Fruit fly (Drosophila melanogaster) whole organism, embryonic: ENCODE results near the gene retinin.

Source experiments
- CG10209 ChIP-seq: fragments of 200-800 bp; sonication (Bioruptor generic); optimal IDR thresholded peaks from 3 replicates; lab custom pipeline; 2017; ENCODE audit warnings: missing biosample characterization, mild to moderate bottlenecking, missing genetic modification characterization, missing genetic modification reagents
- CG10321 ChIP-seq: fragments of 200-800 bp; sonication (Bioruptor generic); IDR thresholded peaks from 2 replicates; pipeline ENCODE4 v1.3.6; 2022; ENCODE audit warnings: missing biosample characterization, missing genetic modification characterization
- CG10366 ChIP-seq: fragments of 200-800 bp; sonication (Bioruptor generic); IDR thresholded peaks from 2 replicates; pipeline ENCODE4 v1.3.6; 2022; ENCODE audit warnings: missing biosample characterization, missing genetic modification characterization
- CG10959 ChIP-seq: fragments of 200-800 bp; sonication (Bioruptor generic); IDR thresholded peaks from 2 replicates; pipeline ENCODE4 v1.3.6; 2022; ENCODE audit warnings: missing biosample characterization, missing genetic modification characterization
- CG11504 ChIP-seq: fragments of 200-800 bp; sonication (Bioruptor generic); optimal IDR thresholded peaks from 3 replicates; lab custom pipeline; 2019; ENCODE audit warnings: missing biosample characterization, mild to moderate bottlenecking, missing genetic modification characterization, moderate library complexity
- CG12155 ChIP-seq: fragments of 200-800 bp; sonication (Bioruptor generic); optimal IDR thresholded peaks from 3 replicates; lab custom pipeline; 2016; ENCODE audit warnings: missing biosample characterization, missing genetic modification characterization
- CG14050 ChIP-seq: fragments of 200-800 bp; sonication (Bioruptor generic); IDR thresholded peaks from 3 replicates; pipeline ENCODE4 v1.3.6; 2022; ENCODE audit warnings: missing biosample characterization, missing genetic modification characterization
- CG1603 ChIP-seq: fragments of 200-800 bp; sonication (Bioruptor generic); optimal IDR thresholded peaks from 2 replicates; lab custom pipeline; 2019; ENCODE audit warnings: missing biosample characterization, mild to moderate bottlenecking, missing genetic modification characterization, moderate library complexity
- CG30403 ChIP-seq: fragments of 200-800 bp; sonication (Bioruptor generic); optimal IDR thresholded peaks from 3 replicates; lab custom pipeline; 2016; ENCODE audit warnings: missing biosample characterization, missing genetic modification characterization
- CG31441 ChIP-seq: fragments of 200-800 bp; sonication (Bioruptor generic); IDR thresholded peaks from 2 replicates; pipeline ENCODE4 v1.3.6; 2022; ENCODE audit warnings: missing biosample characterization, missing genetic modification characterization
- CG32767 ChIP-seq: fragments of 200-800 bp; sonication (Bioruptor generic); IDR thresholded peaks from 2 replicates; pipeline ENCODE4 v1.3.6; 2022; ENCODE audit warnings: missing biosample characterization, missing genetic modification characterization
- CG3838 ChIP-seq: fragments of 200-800 bp; sonication (Bioruptor generic); optimal IDR thresholded peaks from 3 replicates; lab custom pipeline; 2016; ENCODE audit warnings: missing biosample characterization, missing genetic modification characterization
- CG6689 ChIP-seq: fragments of 200-800 bp; sonication (Bioruptor generic); IDR thresholded peaks from 2 replicates; pipeline ENCODE4 v1.3.6; 2022; ENCODE audit warnings: missing biosample characterization, missing genetic modification characterization
- CG7357 ChIP-seq: fragments of 200-800 bp; sonication (Bioruptor generic); IDR thresholded peaks from 3 replicates; pipeline ENCODE4 v1.3.6; 2022; ENCODE audit warnings: missing biosample characterization, missing genetic modification characterization
- CG8944 ChIP-seq: fragments of 200-800 bp; sonication (Bioruptor generic); optimal IDR thresholded peaks from 3 replicates; lab custom pipeline; 2016; ENCODE audit warnings: missing biosample characterization, missing genetic modification characterization
- CoRest ChIP-seq: fragments of 200-800 bp; sonication (Bioruptor generic); optimal IDR thresholded peaks from 3 replicates; lab custom pipeline; 2018; ENCODE audit warnings: missing biosample characterization, mild to moderate bottlenecking, missing genetic modification characterization, moderate library complexity
- Hr51 ChIP-seq, 2 experiments: fragments of 200-800 bp; sonication (Bioruptor generic); optimal IDR thresholded peaks; 2 replicates in 1 of 2; 3 replicates in 1 of 2; lab custom pipeline; 2016 to 2018; ENCODE audit warnings: missing biosample characterization in 2 of 2, missing genetic modification characterization in 2 of 2, mild to moderate bottlenecking in 1 of 2, moderate library complexity in 1 of 2
- Lim3 ChIP-seq: fragments of 200-800 bp; sonication (Bioruptor generic); IDR thresholded peaks from 2 replicates; pipeline ENCODE4 v1.3.6; 2022; ENCODE audit warnings: missing biosample characterization, missing genetic modification characterization
- MESR4 ChIP-seq: fragments of 200-800 bp; sonication (Bioruptor generic); optimal IDR thresholded peaks from 2 replicates; lab custom pipeline; 2018; ENCODE audit warnings: missing biosample characterization, mild to moderate bottlenecking, missing genetic modification characterization, moderate library complexity
- Mrtf ChIP-seq: fragments of 200-800 bp; sonication (Bioruptor generic); IDR thresholded peaks from 3 replicates; pipeline ENCODE4 v1.3.6; 2022; ENCODE audit warnings: missing biosample characterization, missing genetic modification characterization
- Oli ChIP-seq: fragments of 200-800 bp; sonication (Bioruptor generic); optimal IDR thresholded peaks from 2 replicates; lab custom pipeline; 2018; ENCODE audit warnings: missing biosample characterization, mild to moderate bottlenecking, missing genetic modification characterization, moderate library complexity
- PHDP ChIP-seq: fragments of 200-800 bp; sonication (Bioruptor generic); optimal IDR thresholded peaks from 3 replicates; lab custom pipeline; 2018; ENCODE audit warnings: missing biosample characterization, mild to moderate bottlenecking, missing genetic modification characterization, moderate library complexity
- Sox100B ChIP-seq: fragments of 200-800 bp; sonication (Bioruptor generic); optimal IDR thresholded peaks from 3 replicates; lab custom pipeline; 2018; ENCODE audit warnings: missing biosample characterization, mild to moderate bottlenecking, missing genetic modification characterization
- Sox102F ChIP-seq: fragments of 200-800 bp; sonication (Bioruptor generic); optimal IDR thresholded peaks from 2 replicates; lab custom pipeline; 2018; ENCODE audit warnings: missing biosample characterization, mild to moderate bottlenecking, missing genetic modification characterization, moderate library complexity
- Spps ChIP-seq: fragments of 200-800 bp; sonication (Bioruptor generic); optimal IDR thresholded peaks from 2 replicates; lab custom pipeline; 2018; ENCODE audit warnings: missing biosample characterization, mild to moderate bottlenecking, missing genetic modification characterization
- Ssrp ChIP-seq: fragments of 200-800 bp; sonication (Bioruptor generic); optimal IDR thresholded peaks from 2 replicates; lab custom pipeline; 2018; ENCODE audit warnings: missing biosample characterization, mild to moderate bottlenecking, missing genetic modification characterization, moderate library complexity
- Trl ChIP-seq, 3 experiments: fragments of >200 bp in 2 of 3; fragments of 200-800 bp in 1 of 3; sonication (Bioruptor generic) in 1 of 3; optimal IDR thresholded peaks; 2 replicates in 1 of 3; 3 replicates in 2 of 3; lab custom pipeline; 2016 to 2017; ENCODE audit warnings: missing biosample characterization in 1 of 3, missing genetic modification characterization in 1 of 3
- ap ChIP-seq: fragments of 200-800 bp; sonication (Bioruptor generic); IDR thresholded peaks from 2 replicates; pipeline ENCODE4 v1.3.6; 2022; ENCODE audit warnings: missing biosample characterization, missing genetic modification characterization
- btn ChIP-seq: fragments of 200-800 bp; sonication (Bioruptor generic); optimal IDR thresholded peaks from 2 replicates; lab custom pipeline; 2016; ENCODE audit warnings: missing biosample characterization, missing genetic modification characterization
- chif ChIP-seq, 2 experiments: fragments of 200-800 bp; sonication (Bioruptor generic); optimal IDR thresholded peaks; 3 replicates each; lab custom pipeline; 2016; ENCODE audit warnings: missing biosample characterization in 2 of 2, missing genetic modification characterization in 2 of 2
- chinmo ChIP-seq: fragments of 200-800 bp; sonication (Bioruptor generic); IDR thresholded peaks from 4 replicates; pipeline ENCODE4 v1.3.6; 2022; ENCODE audit warnings: missing biosample characterization, missing genetic modification characterization; ENCODE audit not compliant: partially characterized antibody
- cwo ChIP-seq: fragments of 200-800 bp; sonication (Bioruptor generic); optimal IDR thresholded peaks from 3 replicates; lab custom pipeline; 2017; ENCODE audit warnings: missing biosample characterization, missing genetic modification characterization, mild to moderate bottlenecking, moderate library complexity, missing genetic modification reagents
- dpn ChIP-seq, 2 experiments: fragments of 200-800 bp; sonication (Bioruptor generic); optimal IDR thresholded peaks; 3 replicates each; lab custom pipeline; 2016; ENCODE audit warnings: missing biosample characterization in 2 of 2, missing genetic modification characterization in 2 of 2
- fd102C ChIP-seq: fragments of 200-800 bp; sonication (Bioruptor generic); optimal IDR thresholded peaks from 2 replicates; lab custom pipeline; 2018; ENCODE audit warnings: missing biosample characterization, mild to moderate bottlenecking, missing genetic modification characterization, moderate library complexity
- fd3F ChIP-seq: fragments of 200-800 bp; sonication (Bioruptor generic); optimal IDR thresholded peaks from 2 replicates; lab custom pipeline; 2018; ENCODE audit warnings: missing biosample characterization, mild to moderate bottlenecking, missing genetic modification characterization, moderate library complexity
- ftz-f1 ChIP-seq: fragments of 200-800 bp; sonication (Bioruptor generic); optimal IDR thresholded peaks from 2 replicates; lab custom pipeline; 2016; ENCODE audit warnings: missing biosample characterization, missing genetic modification characterization
- gem ChIP-seq: fragments of 200-800 bp; sonication (Bioruptor generic); optimal IDR thresholded peaks from 2 replicates; lab custom pipeline; 2019; ENCODE audit warnings: missing biosample characterization, mild to moderate bottlenecking, missing genetic modification characterization, moderate library complexity
- hbn ChIP-seq: fragments of 200-800 bp; sonication (Bioruptor generic); IDR thresholded peaks from 2 replicates; pipeline ENCODE4 v1.3.6; 2022; ENCODE audit warnings: missing biosample characterization, missing genetic modification characterization; ENCODE audit not compliant: partially characterized antibody
- hkb ChIP-seq, 2 experiments: fragments of 200-800 bp in 1 of 2; fragments of >200 bp in 1 of 2; sonication (Bioruptor generic) in 1 of 2; IDR thresholded peaks in 1 of 2; optimal IDR thresholded peaks in 1 of 2; 2 replicates each; pipeline versions ENCODE4 v1.3.6 to Lab custom; 2017 to 2022; ENCODE audit warnings: missing biosample characterization in 1 of 2, missing genetic modification characterization in 1 of 2
- onecut ChIP-seq: fragments of 200-800 bp; sonication (Bioruptor generic); IDR thresholded peaks from 2 replicates; pipeline ENCODE4 v1.3.6; 2022; ENCODE audit warnings: missing biosample characterization, missing genetic modification characterization
- row ChIP-seq: fragments of 200-800 bp; sonication (Bioruptor generic); IDR thresholded peaks from 3 replicates; pipeline ENCODE4 v1.3.6; 2022; ENCODE audit warnings: missing biosample characterization, missing genetic modification characterization
- seq ChIP-seq: fragments of 200-800 bp; sonication (Bioruptor generic); IDR thresholded peaks from 2 replicates; pipeline ENCODE4 v1.3.6; 2022; ENCODE audit warnings: missing biosample characterization, missing genetic modification characterization
- so ChIP-seq: fragments of 200-800 bp; sonication (Bioruptor generic); IDR thresholded peaks from 3 replicates; pipeline ENCODE4 v1.3.6; 2022; ENCODE audit warnings: missing biosample characterization, missing genetic modification characterization
- tap ChIP-seq: fragments of 200-800 bp; optimal IDR thresholded peaks from 3 replicates; lab custom pipeline; 2019; ENCODE audit warnings: missing biosample characterization, mild to moderate bottlenecking, missing genetic modification characterization, moderate library complexity
- wor ChIP-seq: fragments of 200-800 bp; sonication (Bioruptor generic); IDR thresholded peaks from 2 replicates; pipeline ENCODE4 v1.3.6; 2022; ENCODE audit warnings: missing biosample characterization, missing genetic modification characterization
- zfh1 ChIP-seq: fragments of 200-800 bp; sonication (Bioruptor generic); IDR thresholded peaks from 3 replicates; pipeline ENCODE4 v1.3.6; 2022; ENCODE audit warnings: missing biosample characterization, missing genetic modification characterization

Gene retinin

DNA sequence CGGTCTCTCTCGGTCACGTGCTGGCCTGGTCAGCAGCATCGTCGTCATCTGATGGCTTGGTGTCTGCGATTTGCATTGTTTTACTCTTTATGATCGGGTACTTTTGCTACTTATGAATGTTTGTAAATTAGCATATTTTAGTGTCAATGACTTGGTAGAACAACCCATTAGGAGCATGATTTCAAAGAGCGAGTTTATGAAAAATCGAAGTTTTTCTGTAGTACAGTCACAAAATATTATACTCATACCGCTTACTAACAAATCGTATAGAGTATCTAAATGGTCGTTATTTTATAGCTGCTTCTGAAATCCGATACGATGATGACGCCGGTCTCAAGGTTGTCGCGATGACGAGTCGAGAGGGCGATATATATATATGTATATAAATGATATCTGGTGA lies 45.5 kb upstream of the retinin start (continued):
- TF ChIP-seq CG11504 (tag; lab: Kevin White, UChicago) = peak; percentile 68
- TF ChIP-seq CG31441 = 0 out of 2 replicates have a peak, but pooled peaks have one; percentile 29
- peak; percentile 40 for TF ChIP-seq tap
- peak; percentile 7 for TF ChIP-seq fd3F (GFP tag; lab: Kevin White, UChicago)
- 0 out of 3 replicates have a peak, but pooled peaks have one; percentile 17 for TF ChIP-seq CG14050 (GFP tag; lab: Robert Waterston, UW)

DNA sequence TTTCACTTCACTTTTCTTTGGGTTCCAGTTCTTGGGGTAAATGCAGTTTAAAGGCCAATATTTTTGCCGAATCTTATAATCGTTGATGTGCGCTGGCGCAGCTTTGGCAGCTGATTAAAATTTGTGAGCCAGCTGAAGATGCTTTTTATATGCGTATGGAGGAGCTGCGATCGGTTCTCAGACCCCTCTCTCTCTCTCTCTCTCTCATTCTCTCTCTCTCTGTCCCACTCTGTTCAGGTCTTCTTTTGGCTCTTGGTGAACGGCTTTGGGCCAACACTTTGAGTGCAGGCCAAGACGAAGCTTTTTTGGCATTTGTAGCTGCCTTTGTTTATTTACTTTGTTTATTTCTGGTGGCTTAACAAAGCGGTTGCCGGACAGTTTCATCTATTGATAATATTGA lies 43.4 kb upstream of the retinin start, which contains the start of gene CG13046:
Gene CG13046 (minus strand): TSS at position 101 of the 400 bp plus-strand sequence.
- no peak for TF ChIP-seq Mrtf (GFP tag; lab: Robert Waterston, UW)
- peak; percentile 8 to 42 for TF ChIP-seq Trl (optimal IDR thresholded peaks at IDR 0.05; lab: Kevin White, UChicago)
- no peak for TF ChIP-seq Trl (GFP tag; optimal IDR thresholded peaks at IDR 0.05; lab: Kevin White, UChicago)
- TF ChIP-seq chif (GFP tag; optimal IDR thresholded peaks at IDR 0.05; lab: Kevin White, UChicago) = no peak
- TF ChIP-seq PHDP (tag; lab: Kevin White, UChicago) = no peak
- TF ChIP-seq chinmo = 0 out of 4 replicates have a peak, but pooled peaks have one; percentile 18
- TF ChIP-seq fd3F (GFP tag; lab: Kevin White, UChicago) = no peak

DNA sequence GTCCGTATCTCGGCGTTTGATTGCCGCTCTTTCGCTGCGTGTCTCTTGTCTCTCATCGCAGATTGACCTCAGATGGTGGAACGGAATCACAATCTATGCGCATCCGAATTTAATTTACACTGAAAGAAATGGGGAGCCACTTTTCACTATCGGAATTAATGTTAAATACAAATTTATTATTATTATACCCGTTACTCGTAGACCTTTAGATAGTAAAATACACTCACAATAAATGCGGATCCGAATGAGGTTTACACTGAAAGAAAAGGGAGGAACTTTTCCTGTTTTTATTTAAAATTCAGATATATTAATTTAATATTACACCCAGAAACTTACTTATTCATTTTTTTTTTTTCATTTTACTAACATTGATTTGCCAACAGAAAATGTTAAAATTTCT lies 42.7 kb upstream of the retinin start:
- peak; percentile 58; the same call in 2 of the 3 replicates for TF ChIP-seq so (GFP tag; lab: Robert Waterston, UW)
- peak; percentile 23 for TF ChIP-seq CG10209 (GFP tag; lab: Kevin White, UChicago)
- TF ChIP-seq CG1603 = no peak
- TF ChIP-seq hkb (optimal IDR thresholded peaks at IDR 0.05; lab: Kevin White, UChicago) = no peak
- peak; percentile 66 for TF ChIP-seq hkb (GFP tag; IDR thresholded peaks at IDR 0.05; lab: Robert Waterston, UW)
- TF ChIP-seq Sox100B = no peak
- TF ChIP-seq seq (GFP tag; lab: Robert Waterston, UW) = peak; percentile 73
- TF ChIP-seq CG10321 (GFP tag; lab: Robert Waterston, UW) = 0 out of 2 replicates have a peak, but pooled peaks have one; percentile 9
- no peak for TF ChIP-seq CG10959
- TF ChIP-seq CoRest (tag; lab: Kevin White, UChicago) = peak; percentile 20
- TF ChIP-seq Oli (tag; lab: Kevin White, UChicago) = peak; percentile 61
- no peak; the same call in 1 of the 2 replicates for TF ChIP-seq CG10366
- peak; percentile 46; the same call in 1 of the 2 replicates for TF ChIP-seq CG32767 (GFP tag; lab: Robert Waterston, UW)
- no peak for TF ChIP-seq Ssrp
- no peak for TF ChIP-seq CG3838
- no peak for TF ChIP-seq hbn (GFP tag; lab: Robert Waterston, UW)
- TF ChIP-seq Lim3 (GFP tag; lab: Robert Waterston, UW) = no peak
- peak in 1 of 2 experiments; percentile 69 for TF ChIP-seq Hr51 (GFP tag; optimal IDR thresholded peaks at IDR 0.05; lab: Kevin White, UChicago)
- TF ChIP-seq CG7357 (GFP tag; lab: Robert Waterston, UW) = 0 out of 3 replicates have a peak, but pooled peaks have one; percentile 21
- no peak for TF ChIP-seq fd102C
- no peak for TF ChIP-seq CG6689
- TF ChIP-seq wor (GFP tag; lab: Robert Waterston, UW) = no peak
- 0 out of 2 replicates have a peak, but pooled peaks have one; percentile 7 for TF ChIP-seq onecut (GFP tag; lab: Robert Waterston, UW)
- TF ChIP-seq CG8944 (GFP tag; lab: Kevin White, UChicago) = no peak
- TF ChIP-seq dpn (GFP tag; optimal IDR thresholded peaks at IDR 0.05; lab: Kevin White, UChicago) = peak in 1 of 2 experiments; percentile 38
- peak; percentile 34; the same call in 1 of the 3 replicates for TF ChIP-seq row (GFP tag; lab: Robert Waterston, UW)
- peak; percentile 48 for TF ChIP-seq CG30403 (GFP tag; lab: Kevin White, UChicago)
- no peak for TF ChIP-seq ftz-f1 (GFP tag; lab: Kevin White, UChicago)
- no peak for TF ChIP-seq Spps
- peak; percentile 3 for TF ChIP-seq CG12155 (GFP tag; lab: Kevin White, UChicago)
- TF ChIP-seq Sox102F = peak; percentile 31
- TF ChIP-seq cwo (GFP tag; lab: Kevin White, UChicago) = no peak
- TF ChIP-seq zfh1 (GFP tag; lab: Robert Waterston, UW) = no peak
- TF ChIP-seq ap = peak; percentile 65
- TF ChIP-seq MESR4 (GFP tag; lab: Kevin White, UChicago) = no peak
- TF ChIP-seq btn (GFP tag; lab: Kevin White, UChicago) = no peak
- peak; percentile 65 for TF ChIP-seq gem (tag; lab: Kevin White, UChicago)
